Fruit fly (Drosophila melanogaster) whole organism, pupa: ENCODE results near the gene CG3071.
A peak's percentile ranks its signal among the peaks of the same experiment; 100 is the strongest.

Experiments
- CG10348 ChIP-seq: fragments of 200-800 bp; sonication (Bioruptor generic); IDR thresholded peaks from 2 replicates; pipeline ENCODE4 v1.3.6; 2022; ENCODE audit warnings: missing biosample characterization, missing genetic modification characterization
- CG12605 ChIP-seq: fragments of 200-800 bp; sonication (Bioruptor generic); IDR thresholded peaks from 2 replicates; pipeline ENCODE4 v1.3.6; 2022; ENCODE audit warnings: missing biosample characterization, missing genetic modification characterization
- CG13204 ChIP-seq: fragments of 200-800 bp; sonication (Bioruptor generic); optimal IDR thresholded peaks from 2 replicates; lab custom pipeline; 2018; ENCODE audit warnings: missing biosample characterization, mild to moderate bottlenecking, missing genetic modification characterization, moderate library complexity
- CG14655 ChIP-seq: fragments of 200-800 bp; sonication (Bioruptor generic); optimal IDR thresholded peaks from 3 replicates; lab custom pipeline; 2017; ENCODE audit warnings: mild to moderate bottlenecking, missing biosample characterization, missing genetic modification reagents, missing genetic modification characterization
- CG15710 ChIP-seq: fragments of 200-800 bp; sonication (Bioruptor generic); optimal IDR thresholded peaks from 2 replicates; lab custom pipeline; 2018; ENCODE audit warnings: missing biosample characterization, mild to moderate bottlenecking, missing genetic modification characterization, moderate library complexity
- CG17806 ChIP-seq: fragments of 200-800 bp; sonication (Bioruptor generic); optimal IDR thresholded peaks from 2 replicates; lab custom pipeline; 2018; ENCODE audit warnings: missing biosample characterization, mild to moderate bottlenecking, missing genetic modification characterization, moderate library complexity
- CG32121 ChIP-seq: fragments of 200-800 bp; sonication (Bioruptor generic); IDR thresholded peaks from 2 replicates; pipeline ENCODE4 v1.3.6; 2022; ENCODE audit warnings: missing biosample characterization, missing genetic modification characterization
- CG34367 ChIP-seq: fragments of 200-800 bp; sonication (Bioruptor generic); optimal IDR thresholded peaks from 2 replicates; lab custom pipeline; 2018; ENCODE audit warnings: missing biosample characterization, mild to moderate bottlenecking, missing genetic modification characterization
- CG4496 ChIP-seq: fragments of 200-800 bp; sonication (Bioruptor generic); IDR thresholded peaks from 3 replicates; pipeline ENCODE4 v1.3.6; 2022; ENCODE audit warnings: missing biosample characterization, missing genetic modification characterization
- CG8159 ChIP-seq: fragments of 200-800 bp; sonication (Bioruptor generic); optimal IDR thresholded peaks from 3 replicates; lab custom pipeline; 2018; ENCODE audit warnings: missing biosample characterization, mild to moderate bottlenecking, missing genetic modification characterization, moderate library complexity
- CG8301 ChIP-seq: fragments of 200-800 bp; sonication (Bioruptor generic); optimal IDR thresholded peaks from 2 replicates; lab custom pipeline; 2018; ENCODE audit warnings: missing biosample characterization, mild to moderate bottlenecking, missing genetic modification characterization
- CG9948 ChIP-seq: fragments of 200-800 bp; sonication (Bioruptor generic); optimal IDR thresholded peaks from 2 replicates; lab custom pipeline; 2018; ENCODE audit warnings: missing biosample characterization, mild to moderate bottlenecking, missing genetic modification characterization, moderate library complexity
- D1 ChIP-seq: fragments of 200-800 bp; sonication (Bioruptor generic); optimal IDR thresholded peaks from 2 replicates; lab custom pipeline; 2018; ENCODE audit warnings: missing biosample characterization, mild to moderate bottlenecking, missing genetic modification characterization, moderate library complexity
- EcR ChIP-seq: fragments of 200-800 bp; sonication (Bioruptor generic); optimal IDR thresholded peaks from 3 replicates; lab custom pipeline; 2019; ENCODE audit warnings: missing biosample characterization, missing genetic modification characterization, mild to moderate bottlenecking, moderate library complexity, missing genetic modification reagents
- Ets98B ChIP-seq: fragments of 200-800 bp; sonication (Bioruptor generic); IDR thresholded peaks from 2 replicates; pipeline ENCODE4 v1.3.6; 2022; ENCODE audit warnings: missing biosample characterization, missing genetic modification characterization
- Pif1A ChIP-seq: fragments of 200-800 bp; sonication (Bioruptor generic); optimal IDR thresholded peaks from 3 replicates; lab custom pipeline; 2016; ENCODE audit warnings: missing biosample characterization, missing genetic modification characterization
- Pif1B ChIP-seq: fragments of 200-800 bp; sonication (Bioruptor generic); optimal IDR thresholded peaks from 3 replicates; lab custom pipeline; 2016; ENCODE audit warnings: missing biosample characterization, missing genetic modification characterization
- Snoo ChIP-seq: fragments of 200-800 bp; sonication (Bioruptor generic); optimal IDR thresholded peaks from 3 replicates; lab custom pipeline; 2017; ENCODE audit warnings: missing biosample characterization, mild to moderate bottlenecking, missing genetic modification characterization, inconsistent platforms
- fd96Ca ChIP-seq: fragments of 200-800 bp; sonication (Bioruptor generic); IDR thresholded peaks from 3 replicates; pipeline ENCODE4 v1.3.6; 2022; ENCODE audit warnings: missing biosample characterization, missing genetic modification characterization
- gl ChIP-seq: fragments of 200-800 bp; sonication (Bioruptor generic); optimal IDR thresholded peaks from 2 replicates; lab custom pipeline; 2018; ENCODE audit warnings: missing biosample characterization, mild to moderate bottlenecking, missing genetic modification characterization
- rn ChIP-seq: fragments of 200-800 bp; sonication (Bioruptor generic); IDR thresholded peaks from 2 replicates; pipeline ENCODE4 v1.3.6; 2022; ENCODE audit warnings: missing biosample characterization, missing genetic modification characterization

The CG3071 gene

DNA sequence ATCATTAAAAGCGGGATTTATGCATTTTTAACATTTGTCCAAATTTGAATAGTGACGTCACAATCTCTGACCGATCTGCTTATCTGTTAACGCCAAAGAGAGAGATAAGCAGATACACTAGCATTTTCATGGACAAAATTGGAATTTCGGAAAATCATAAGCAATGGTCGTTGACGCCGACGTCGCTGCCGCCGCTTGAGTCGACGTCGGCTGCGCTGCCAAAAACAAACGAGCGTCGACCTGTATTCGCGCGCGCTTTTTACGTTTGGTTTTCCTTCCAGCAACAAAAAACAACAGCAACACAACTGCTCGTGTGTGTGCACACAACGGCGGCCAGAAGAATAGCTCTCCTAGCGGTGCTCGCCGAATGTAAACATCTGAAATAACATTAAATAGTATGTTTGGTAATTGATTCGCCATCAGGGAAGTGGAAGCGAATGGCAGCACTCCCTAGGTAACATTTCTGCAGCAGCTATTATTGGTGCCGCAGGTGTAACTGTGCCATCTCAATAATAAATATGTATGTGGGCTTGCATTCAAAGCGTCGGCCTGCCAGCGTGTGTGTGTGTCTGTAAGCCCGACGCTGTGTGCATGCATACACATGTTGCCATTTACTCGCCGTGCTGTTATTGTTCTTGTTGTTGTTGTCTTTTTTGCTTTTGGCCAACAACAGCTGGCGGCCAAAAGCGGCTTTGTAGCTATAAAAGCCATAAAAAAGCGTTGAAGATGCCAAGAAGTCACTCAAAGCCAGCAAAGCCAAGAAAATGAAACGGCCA, 37.8 kb downstream of the CG3071 start:
- peak; percentile 99 for TF ChIP-seq CG34367
- peak; percentile 99 for TF ChIP-seq CG8301
- peak; percentile 75 for TF ChIP-seq EcR (GFP tag; lab: Kevin White, UChicago)
- peak; percentile 99 for TF ChIP-seq Ets98B (GFP tag; lab: Robert Waterston, UW)
- peak; percentile 99 for TF ChIP-seq CG32121
- peak; percentile 99 for TF ChIP-seq Snoo
- TF ChIP-seq CG12605, result peak; percentile 99
- peak; percentile 98 for TF ChIP-seq CG10348
- TF ChIP-seq CG15710 (tag; lab: Kevin White, UChicago), result peak; percentile 99
- TF ChIP-seq rn, result peak; percentile 98
- TF ChIP-seq CG8159 (tag; lab: Kevin White, UChicago), result peak; percentile 98
- peak; percentile 99 for TF ChIP-seq Pif1B (GFP tag; lab: Kevin White, UChicago)
- peak; percentile 99 for TF ChIP-seq CG17806 (tag; lab: Kevin White, UChicago)
- TF ChIP-seq CG9948 (tag; lab: Kevin White, UChicago), result peak; percentile 99
- TF ChIP-seq fd96Ca (GFP tag; lab: Robert Waterston, UW), result peak; percentile 100
- TF ChIP-seq D1, result peak; percentile 97
- TF ChIP-seq CG13204 (GFP tag; lab: Kevin White, UChicago), result peak; percentile 97
- TF ChIP-seq CG14655 (GFP tag; lab: Kevin White, UChicago), result peak; percentile 99
- peak; percentile 98 for TF ChIP-seq gl
- peak; percentile 100 for TF ChIP-seq CG4496
- TF ChIP-seq Pif1A (GFP tag; lab: Kevin White, UChicago), result peak; percentile 99
- TF ChIP-seq, all 21 proteins: peak for 21

DNA sequence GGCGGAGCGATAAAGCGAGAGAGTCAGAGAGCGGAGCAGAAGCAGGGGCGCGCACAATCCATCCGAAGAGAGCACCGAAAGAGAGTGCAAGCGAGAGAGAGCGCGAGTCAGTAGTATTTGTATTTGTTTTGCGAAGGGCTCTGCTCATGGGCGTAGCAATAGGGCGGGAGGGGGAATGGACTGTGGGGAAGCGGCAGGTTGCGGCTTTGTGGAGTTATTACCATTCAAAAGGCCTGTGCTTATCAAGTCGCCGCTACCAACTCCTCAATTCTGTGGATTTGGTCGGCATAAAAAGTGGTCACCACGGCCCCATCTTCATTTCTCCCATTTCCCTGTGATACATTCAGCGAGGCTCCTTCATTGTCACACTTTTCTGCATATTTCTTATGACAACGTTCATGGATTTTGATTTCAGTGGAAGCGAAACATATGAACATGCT, 38.5 kb downstream of the CG3071 start:
- TF ChIP-seq CG15710 (tag; lab: Kevin White, UChicago) (peak; percentile 62), CG8301 (peak; percentile 59), CG14655 (GFP tag; lab: Kevin White, UChicago) (peak; percentile 45), CG17806 (tag; lab: Kevin White, UChicago) (peak; percentile 53), gl (peak; percentile 28), CG9948 (tag; lab: Kevin White, UChicago) (peak; percentile 72), Pif1A (GFP tag; lab: Kevin White, UChicago) (peak; percentile 40), D1 (no peak), fd96Ca (GFP tag; lab: Robert Waterston, UW) (peak; percentile 70), Ets98B (GFP tag; lab: Robert Waterston, UW) (no peak; the same call in 1 of the 2 replicates), EcR (GFP tag; lab: Kevin White, UChicago) (no peak), CG32121 (peak; percentile 61; the same call in 1 of the 2 replicates), Snoo (peak; percentile 72), CG34367 (peak; percentile 38), CG8159 (tag; lab: Kevin White, UChicago) (peak; percentile 78), CG10348 (no peak), CG4496 (peak; percentile 47; the same call in 2 of the 3 replicates), Pif1B (GFP tag; lab: Kevin White, UChicago) (no peak), CG12605 (peak; percentile 38; the same call in 1 of the 2 replicates), CG13204 (GFP tag; lab: Kevin White, UChicago) (peak; percentile 39), rn (0 out of 2 replicates have a peak, but pooled peaks have one; percentile 4)

DNA sequence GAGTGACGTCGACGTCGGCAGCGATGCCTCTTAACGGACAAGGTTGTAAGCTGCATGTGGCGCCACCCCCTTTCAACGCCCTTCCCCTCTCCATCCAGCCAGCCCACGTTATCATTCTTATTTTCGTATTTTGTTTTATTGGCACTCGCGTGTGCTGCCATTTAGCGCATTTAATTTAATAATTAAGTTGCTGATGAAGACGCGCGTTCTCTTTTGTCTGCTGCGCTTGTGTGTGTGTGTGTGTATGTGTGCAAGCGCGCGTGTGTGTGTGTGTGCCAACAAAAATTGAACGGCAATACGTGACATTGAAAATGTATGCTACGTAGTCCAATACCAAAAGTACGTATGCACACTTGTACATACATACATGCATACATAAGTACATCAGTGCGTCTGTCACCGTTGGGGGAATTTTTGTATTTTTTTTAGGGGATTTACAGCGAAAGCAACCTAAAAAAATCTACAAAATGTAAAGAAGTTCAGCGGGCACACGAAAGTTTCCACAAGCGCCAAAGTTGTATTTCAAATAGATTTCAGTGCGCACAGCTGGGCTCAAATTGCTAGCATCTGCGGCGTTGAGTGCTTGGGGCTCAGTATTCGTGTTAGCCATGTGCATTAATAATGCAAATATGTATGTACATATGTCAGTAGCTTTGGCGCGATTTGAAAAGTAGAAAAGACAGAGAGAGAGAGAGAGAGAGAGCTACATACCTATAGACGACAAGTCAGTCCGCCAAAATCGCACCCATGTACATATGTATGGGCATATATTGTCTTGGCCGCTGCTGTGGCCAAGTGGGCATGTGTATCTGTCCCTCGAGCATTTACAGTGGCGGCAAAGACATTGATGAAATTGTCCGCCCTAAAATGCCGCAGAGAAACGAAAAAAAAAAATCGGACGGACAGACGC, 39.2 kb downstream of the CG3071 start:
- peak; percentile 70 for TF ChIP-seq CG8301
- TF ChIP-seq Ets98B (GFP tag; lab: Robert Waterston, UW), result peak; percentile 73
- TF ChIP-seq CG32121, result peak; percentile 80
- peak; percentile 82 for TF ChIP-seq CG4496
- TF ChIP-seq CG17806 (tag; lab: Kevin White, UChicago), result peak; percentile 60
- peak; percentile 60 for TF ChIP-seq CG9948 (tag; lab: Kevin White, UChicago)
- TF ChIP-seq D1, result no peak
- peak; percentile 63 for TF ChIP-seq Snoo
- TF ChIP-seq CG14655 (GFP tag; lab: Kevin White, UChicago), result peak; percentile 79
- peak; percentile 85 for TF ChIP-seq fd96Ca (GFP tag; lab: Robert Waterston, UW)
- TF ChIP-seq CG13204 (GFP tag; lab: Kevin White, UChicago), result peak; percentile 28
- peak; percentile 45 for TF ChIP-seq CG34367
- peak; percentile 60; the same call in 1 of the 2 replicates for TF ChIP-seq CG10348
- TF ChIP-seq gl, result peak; percentile 19
- TF ChIP-seq Pif1A (GFP tag; lab: Kevin White, UChicago), result peak; percentile 78
- TF ChIP-seq Pif1B (GFP tag; lab: Kevin White, UChicago), result peak; percentile 59
- TF ChIP-seq CG15710 (tag; lab: Kevin White, UChicago), result peak; percentile 64
- TF ChIP-seq CG12605, result peak; percentile 46
- TF ChIP-seq CG8159 (tag; lab: Kevin White, UChicago), result peak; percentile 70
- peak; percentile 59 for TF ChIP-seq rn
- TF ChIP-seq EcR (GFP tag; lab: Kevin White, UChicago), result no peak

DNA sequence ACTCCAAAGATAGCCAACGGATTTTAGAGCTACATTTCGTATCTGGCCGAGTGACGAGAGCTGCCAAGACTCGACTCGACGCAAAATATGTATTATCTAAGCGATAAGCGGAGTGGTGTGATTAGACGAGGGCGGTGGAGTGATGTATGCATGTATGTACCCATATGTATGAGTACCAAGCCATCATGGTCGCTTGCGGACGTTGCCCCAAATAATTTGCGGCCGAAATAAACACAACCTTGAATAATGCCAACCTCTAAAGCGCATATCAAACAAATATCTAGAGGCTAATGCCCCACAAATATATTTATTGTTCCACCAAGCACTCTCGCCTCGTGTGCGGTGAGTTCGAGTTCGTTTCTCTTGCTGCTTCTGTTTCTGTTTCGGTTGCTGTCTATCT, 40.2 kb downstream of the CG3071 start:
- TF ChIP-seq CG10348, result no peak
- TF ChIP-seq CG8301, result no peak
- no peak for TF ChIP-seq CG4496
- no peak for TF ChIP-seq fd96Ca (GFP tag; lab: Robert Waterston, UW)
- TF ChIP-seq CG15710 (tag; lab: Kevin White, UChicago), result no peak
- no peak for TF ChIP-seq CG13204 (GFP tag; lab: Kevin White, UChicago)
- TF ChIP-seq EcR (GFP tag; lab: Kevin White, UChicago), result no peak
- no peak for TF ChIP-seq D1
- TF ChIP-seq rn, result no peak
- no peak for TF ChIP-seq CG32121
- TF ChIP-seq Snoo, result no peak
- no peak for TF ChIP-seq CG9948 (tag; lab: Kevin White, UChicago)
- no peak for TF ChIP-seq Pif1B (GFP tag; lab: Kevin White, UChicago)
- TF ChIP-seq Ets98B (GFP tag; lab: Robert Waterston, UW), result no peak
- TF ChIP-seq gl, result no peak
- no peak for TF ChIP-seq CG17806 (tag; lab: Kevin White, UChicago)
- TF ChIP-seq, all 21 proteins: peak for 0
